Worm (Caenorhabditis elegans): ENCODE results near the gene F59B2.14.

- TF ChIP-seq fkh-10 (GFP tag; optimal IDR thresholded peaks at IDR 0.05) (no peak), elt-2 (tag; optimal IDR thresholded peaks at IDR 0.05) (no peak), snpc-4 (tag; optimal IDR thresholded peaks at IDR 0.05) (no peak), ztf-4 (tag; optimal IDR thresholded peaks at IDR 0.05) (no peak), ztf-11 (tag; optimal IDR thresholded peaks at IDR 0.05) (no peak), lin-13 (GFP tag; optimal IDR thresholded peaks at IDR 0.05) (no peak), ceh-82 (tag; optimal IDR thresholded peaks at IDR 0.05) (no peak), mep-1 (tag; optimal IDR thresholded peaks at IDR 0.05) (no peak)
These were observed 28.2 kb upstream of the F59B2.14 start, which contains the start of gene ikke-1 for ce11 chrIII:9050600-9050999.
